Worm (Caenorhabditis elegans): ENCODE measurements around the gene ZK180.7.

ce11 chrIV:4481298-4481697 is 9.0 kb upstream of the ZK180.7 start:
- TF ChIP-seq ceh-31 (tag; optimal IDR thresholded peaks at IDR 0.05): no peak
- no peak for TF ChIP-seq unc-55 (GFP tag; optimal IDR thresholded peaks at IDR 0.05)
